Worm (Caenorhabditis elegans) whole organism, young adult: ENCODE data around the gene emre-1.
A peak's percentile ranks its signal among the peaks of the same experiment; 100 is the strongest.

Source experiments
- Y53G8AR.9 ChIP-seq: fragments of 200-800 bp; sonication (Bioruptor generic); conservative IDR thresholded peaks from 2 replicates; pipeline ENCODE4 v1.3.6; 2022; ENCODE audit warnings: missing genetic modification reagents, missing genetic modification characterization, missing compliant biosample characterization
- Y56A3A.18 ChIP-seq: fragments of 200-800 bp; sonication (Bioruptor generic); IDR thresholded peaks from 2 replicates; pipeline ENCODE4 v1.3.6; 2022; ENCODE audit warnings: missing genetic modification reagents, missing genetic modification characterization, missing compliant biosample characterization
- hrde-1 ChIP-seq: sonication (generic microtip); optimal IDR thresholded peaks from 2 replicates; lab custom pipeline; 2016; ENCODE audit warnings: missing genetic modification characterization, mild to moderate bottlenecking, missing compliant biosample characterization, moderate library complexity, missing genotype, missing genetic modification reagents, borderline replicate concordance
- mel-28 ChIP-seq: sonication (generic microtip); optimal IDR thresholded peaks from 2 replicates; lab custom pipeline; 2016; ENCODE audit warnings: borderline replicate concordance, mild to moderate bottlenecking, missing genetic modification characterization, missing compliant biosample characterization
- snpc-4 ChIP-seq, 5 experiments: fragments of 150-350 bp in 1 of 5; sonication (generic microtip) in 4 of 5; optimal IDR thresholded peaks; 2 replicates each; lab custom pipeline; 2014 to 2018; ENCODE audit warnings: missing genetic modification characterization in 5 of 5, missing biosample characterization in 3 of 5, antibody characterized with exemption in 2 of 5, mild to moderate bottlenecking in 2 of 5, missing compliant biosample characterization in 2 of 5, missing genotype in 2 of 5, moderate library complexity in 2 of 5, missing genetic modification reagents in 1 of 5
- ztf-3 ChIP-seq: fragments of 200-800 bp; sonication (Bioruptor generic); optimal IDR thresholded peaks from 2 replicates; lab custom pipeline; 2018; ENCODE audit warnings: mild to moderate bottlenecking, missing genetic modification characterization, missing compliant biosample characterization

The emre-1 gene

DNA sequence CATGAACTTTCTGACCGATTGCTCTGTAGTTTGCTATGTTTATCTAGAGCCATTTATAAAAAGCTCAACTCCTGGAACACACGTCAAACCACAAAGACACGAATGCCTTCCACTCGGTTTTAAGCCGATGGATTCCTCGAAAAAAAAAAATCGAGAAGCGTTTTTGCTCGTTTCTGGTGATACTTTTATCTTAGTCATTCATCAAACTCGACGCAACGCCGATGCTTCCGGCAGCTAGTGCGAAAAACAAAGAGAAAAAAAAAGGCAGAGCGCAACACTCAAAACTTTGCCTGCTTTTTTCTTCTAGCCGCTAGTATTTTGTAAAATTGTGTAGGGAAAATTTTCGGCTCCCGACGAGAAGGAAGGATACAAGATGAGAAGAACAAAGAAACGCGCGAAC lies 48.1 kb downstream of the emre-1 start:
- TF ChIP-seq Y56A3A.18 (GFP tag; lab: Robert Waterston, UW) (no peak), ztf-3 (GFP tag; lab: Kevin White, UChicago) (no peak), Y53G8AR.9 (GFP tag; lab: Robert Waterston, UW) (no peak), hrde-1 (tag; lab: Kevin White, UChicago) (no peak)

ce11 chrX:15027997-15028396 lies 48.5 kb downstream of the emre-1 start:
- TF ChIP-seq snpc-4 (GFP tag; optimal IDR thresholded peaks at IDR 0.05; lab: Kevin White, UChicago) (no peak), snpc-4 (tag; optimal IDR thresholded peaks at IDR 0.05; lab: Kevin White, UChicago) (peak in 2 of 4 experiments; percentile 54 to 75), mel-28 (no peak)
